Fruit fly (Drosophila melanogaster) whole organism, embryonic: Measurements from ENCODE around the gene mRpL17.

Experiments used
- CG11398 ChIP-seq: fragments of 200-800 bp; sonication (Bioruptor generic); optimal IDR thresholded peaks from 2 replicates; lab custom pipeline; 2016; ENCODE audit warnings: missing biosample characterization, missing genetic modification characterization
- CG12104 ChIP-seq: fragments of 200-800 bp; sonication (Bioruptor generic); optimal IDR thresholded peaks from 3 replicates; lab custom pipeline; 2016; ENCODE audit warnings: missing biosample characterization, missing genetic modification characterization
- CG1603 ChIP-seq: fragments of 200-800 bp; sonication (Bioruptor generic); optimal IDR thresholded peaks from 2 replicates; lab custom pipeline; 2019; ENCODE audit warnings: missing biosample characterization, mild to moderate bottlenecking, missing genetic modification characterization, moderate library complexity
- CG1792 ChIP-seq: fragments of 200-800 bp; sonication (Bioruptor generic); optimal IDR thresholded peaks from 2 replicates; lab custom pipeline; 2016; ENCODE audit warnings: missing biosample characterization, missing genetic modification characterization
- Sry-δ ChIP-seq: fragments of 200-800 bp; sonication (Bioruptor generic); optimal IDR thresholded peaks from 2 replicates; lab custom pipeline; 2016; ENCODE audit warnings: missing biosample characterization, missing genetic modification characterization
- chinmo ChIP-seq: fragments of 200-800 bp; sonication (Bioruptor generic); IDR thresholded peaks from 4 replicates; pipeline ENCODE4 v1.3.6; 2022; ENCODE audit warnings: missing biosample characterization, missing genetic modification characterization; ENCODE audit not compliant: partially characterized antibody
- fu2 ChIP-seq: fragments of 200-800 bp; sonication (Bioruptor generic); optimal IDR thresholded peaks from 2 replicates; lab custom pipeline; 2016; ENCODE audit warnings: missing biosample characterization, missing genetic modification characterization
- gsb ChIP-seq: fragments of 200-800 bp; sonication (Bioruptor generic); IDR thresholded peaks from 2 replicates; pipeline ENCODE4 v1.3.6; 2022; ENCODE audit warnings: missing biosample characterization, missing genetic modification characterization
- mirr ChIP-seq: fragments of 200-800 bp; sonication (Bioruptor generic); optimal IDR thresholded peaks from 3 replicates; lab custom pipeline; 2018; ENCODE audit warnings: missing biosample characterization, mild to moderate bottlenecking, missing genetic modification characterization
- org-1 ChIP-seq: fragments of 200-800 bp; sonication (Bioruptor generic); optimal IDR thresholded peaks from 2 replicates; lab custom pipeline; 2017; ENCODE audit warnings: missing biosample characterization, missing genetic modification characterization
- pan ChIP-seq, 4 experiments: fragments of >200 bp in 3 of 4; fragments of 200-800 bp in 1 of 4; sonication (Bioruptor generic) in 1 of 4; optimal IDR thresholded peaks in 3 of 4; IDR thresholded peaks in 1 of 4; 2 replicates each; pipeline versions ENCODE4 v1.3.6 to Lab custom; 2017 to 2022; ENCODE audit warnings: missing biosample characterization in 2 of 4, missing genetic modification characterization in 2 of 4, mixed read lengths in 1 of 4

DNA sequence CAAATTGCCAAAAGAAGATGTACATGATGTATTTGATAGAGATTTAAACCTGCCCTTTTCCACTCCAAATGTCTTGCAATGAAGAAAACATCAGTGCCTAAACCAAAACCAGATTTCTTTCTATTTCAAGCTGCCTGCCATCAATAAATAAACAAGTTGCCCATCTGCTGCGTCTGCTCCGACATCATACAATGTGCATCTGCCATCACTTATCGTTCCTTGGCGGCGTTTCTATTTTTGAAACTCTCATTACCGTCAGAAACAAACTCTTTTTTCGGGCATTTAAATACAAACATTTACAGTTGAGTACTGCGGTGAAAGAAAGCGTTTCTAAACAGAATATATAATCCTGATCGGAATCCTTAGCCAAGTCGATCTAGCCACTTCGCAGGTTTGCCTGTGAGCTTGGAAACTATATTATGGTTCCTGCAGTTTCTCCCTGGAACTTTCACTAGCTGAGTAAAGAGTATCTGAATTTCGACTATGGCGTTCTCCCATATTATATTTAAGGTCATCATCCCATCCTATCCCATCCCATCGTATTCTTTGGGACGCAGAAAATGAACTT lies 30.3 kb downstream of the mRpL17 start:
- no peak for TF ChIP-seq CG11398 (GFP tag; lab: Kevin White, UChicago)
- no peak for TF ChIP-seq gsb (GFP tag; lab: Robert Waterston, UW)
- no peak for TF ChIP-seq mirr (GFP tag; lab: Kevin White, UChicago)
- no peak for TF ChIP-seq Sry-δ (GFP tag; lab: Kevin White, UChicago)
- no peak for TF ChIP-seq fu2
- no peak for TF ChIP-seq org-1 (GFP tag; lab: Kevin White, UChicago)
- TF ChIP-seq CG1792, result no peak
- no peak for TF ChIP-seq CG12104 (GFP tag; lab: Kevin White, UChicago)
- 0 out of 4 replicates have a peak, but pooled peaks have one; percentile 63 for TF ChIP-seq chinmo
- TF ChIP-seq pan (optimal IDR thresholded peaks at IDR 0.05; lab: Kevin White, UChicago), result no peak
- TF ChIP-seq pan (GFP tag; optimal IDR thresholded peaks at IDR 0.05 in 1 of 2, IDR thresholded peaks at IDR 0.05 in 1 of 2), result no peak
- peak; percentile 49 for TF ChIP-seq CG1603
